Worm (Caenorhabditis elegans): ENCODE measurements around the gene T20B12.7.
A peak's percentile ranks its signal among the peaks of the same experiment; 100 is the strongest.

- TF ChIP-seq aha-1 (tag) (no peak), dve-1 (tag; optimal IDR thresholded peaks at IDR 0.05; ENCODE audit: insufficient read depth) (no peak), lsy-2 (tag; optimal IDR thresholded peaks at IDR 0.05) (peak in 1 of 2 experiments; percentile 15), egl-27 (tag; optimal IDR thresholded peaks at IDR 0.05) (no peak), nhr-10 (tag; optimal IDR thresholded peaks at IDR 0.05) (no peak), nhr-25 (tag; optimal IDR thresholded peaks at IDR 0.05; ENCODE audit: borderline replicate concordance, insufficient read depth) (no peak), daf-12 (tag; optimal IDR thresholded peaks at IDR 0.05) (no peak), lin-39 (tag; optimal IDR thresholded peaks at IDR 0.05) (no peak), madf-9 (GFP tag; conservative IDR thresholded peaks at IDR 0.05) (no peak), pha-4 (GFP tag; IDR thresholded peaks at IDR 0.05) (no peak), pha-4 (tag; optimal IDR thresholded peaks at IDR 0.05) (no peak), mdl-1 (tag; optimal IDR thresholded peaks at IDR 0.05) (no peak)
Observed at ce11 chrIII:7374681-7375271, 4.1 kb downstream of the T20B12.7 start, which contains the start of gene mml-1.
